Fruit fly (Drosophila melanogaster): Measurements from ENCODE around the gene CG15771.

- TF ChIP-seq fru (GFP tag; optimal IDR thresholded peaks at IDR 0.05): no peak
- TF ChIP-seq CG9705 (GFP tag; optimal IDR thresholded peaks at IDR 0.05): no peak
- TF ChIP-seq dmrt93B (GFP tag; optimal IDR thresholded peaks at IDR 0.05): no peak
- TF ChIP-seq Dif (GFP tag; optimal IDR thresholded peaks at IDR 0.05; ENCODE audit: partially characterized antibody): no peak
- no peak for TF ChIP-seq h (GFP tag; optimal IDR thresholded peaks at IDR 0.05)
Measured at dm6 chrX:5804377-5804776, 49.0 kb downstream of the CG15771 start, which contains the start of gene Cpr5C.

Data from whole organism, wandering third instar larva.